Fruit fly (Drosophila melanogaster) S2 (cell line): ENCODE data around the gene Kebab.

Experiments used
- CG8478 ChIP-seq: fragments of >200 bp; optimal IDR thresholded peaks from 2 replicates; lab custom pipeline; 2018
- CTCF ChIP-seq, 2 experiments: fragments of >200 bp; optimal IDR thresholded peaks; 2 replicates each; lab custom pipeline; 2018

dm6 chr2L:2037551-2038252 is 7.6 kb upstream of the Kebab start:
- TF ChIP-seq CG8478 (lab: Kevin White, UChicago) (no peak), CTCF (optimal IDR thresholded peaks at IDR 0.05; lab: Kevin White, UChicago) (peak; percentile 63 to 68)
